Worm (Caenorhabditis elegans) whole organism, mixed stage, embryonic: ENCODE results near the gene abf-6.

Experiments used
- M03D4.4 ChIP-seq: sonication (generic microtip); optimal IDR thresholded peaks from 2 replicates; lab custom pipeline; 2017; ENCODE audit warnings: mild to moderate bottlenecking, missing genetic modification characterization, missing compliant biosample characterization
- bed-3 ChIP-seq: fragments of 200-800 bp; sonication (Bioruptor generic); optimal IDR thresholded peaks from 3 replicates; lab custom pipeline; 2018; ENCODE audit warnings: mild to moderate bottlenecking, missing genetic modification characterization, moderate library complexity, missing compliant biosample characterization
- blmp-1 ChIP-seq: fragments of 150-350 bp; optimal IDR thresholded peaks from 2 replicates; lab custom pipeline; 2014; ENCODE audit warnings: missing biosample characterization, missing genetic modification characterization
- ceh-39 ChIP-seq: fragments of 150-350 bp; optimal IDR thresholded peaks from 2 replicates; lab custom pipeline; 2014; ENCODE audit warnings: missing biosample characterization, missing genetic modification characterization
- ces-1 ChIP-seq: fragments of 150-350 bp; optimal IDR thresholded peaks from 2 replicates; lab custom pipeline; 2014; ENCODE audit warnings: missing biosample characterization, missing genetic modification reagents, missing genetic modification characterization
- cnd-1 ChIP-seq: fragments of 200-800 bp; sonication (Bioruptor generic); optimal IDR thresholded peaks from 2 replicates; lab custom pipeline; 2018; ENCODE audit warnings: mild to moderate bottlenecking, missing genetic modification characterization, missing compliant biosample characterization
- drap-1 ChIP-seq: fragments of 200-800 bp; sonication (Bioruptor generic); optimal IDR thresholded peaks from 3 replicates; lab custom pipeline; 2018; ENCODE audit warnings: mild to moderate bottlenecking, missing genetic modification characterization, missing compliant biosample characterization
- elt-1 ChIP-seq: sonication (generic microtip); optimal IDR thresholded peaks from 2 replicates; lab custom pipeline; 2017; ENCODE audit warnings: missing genetic modification characterization, mild to moderate bottlenecking, missing compliant biosample characterization, antibody characterized with exemption, moderate library complexity, borderline replicate concordance; ENCODE audit not compliant: insufficient read depth
- elt-3 ChIP-seq: fragments of 150-350 bp; optimal IDR thresholded peaks from 2 replicates; lab custom pipeline; 2014; ENCODE audit warnings: missing biosample characterization, missing genetic modification characterization
- flh-1 ChIP-seq: fragments of 200-800 bp; sonication (Bioruptor generic); optimal IDR thresholded peaks from 2 replicates; lab custom pipeline; 2018; ENCODE audit warnings: mild to moderate bottlenecking, missing genetic modification characterization, moderate library complexity, missing compliant biosample characterization
- ham-2 ChIP-seq: fragments of 200-800 bp; sonication (Bioruptor generic); optimal IDR thresholded peaks from 2 replicates; lab custom pipeline; 2018; ENCODE audit warnings: mild to moderate bottlenecking, missing genetic modification characterization, missing compliant biosample characterization
- hlh-1 ChIP-seq: fragments of 150-350 bp; optimal IDR thresholded peaks from 2 replicates; lab custom pipeline; 2014; ENCODE audit warnings: missing biosample characterization, missing genetic modification reagents, missing genetic modification characterization
- lin-32 ChIP-seq: fragments of 200-800 bp; sonication (Bioruptor generic); optimal IDR thresholded peaks from 2 replicates; lab custom pipeline; 2018; ENCODE audit warnings: mild to moderate bottlenecking, missing genetic modification characterization, missing compliant biosample characterization
- lsy-2 ChIP-seq: fragments of 150-350 bp; optimal IDR thresholded peaks from 2 replicates; lab custom pipeline; 2014; ENCODE audit warnings: missing biosample characterization, missing genetic modification characterization
- mab-5 ChIP-seq: fragments of 150-350 bp; optimal IDR thresholded peaks from 2 replicates; lab custom pipeline; 2014; ENCODE audit warnings: missing biosample characterization, missing genetic modification characterization
- mep-1 ChIP-seq: fragments of 150-350 bp; optimal IDR thresholded peaks from 2 replicates; lab custom pipeline; 2017; ENCODE audit warnings: missing biosample characterization, missing genetic modification reagents, missing genetic modification characterization, inconsistent platforms
- mls-2 ChIP-seq: sonication (generic microtip); optimal IDR thresholded peaks from 2 replicates; lab custom pipeline; 2016; ENCODE audit warnings: mild to moderate bottlenecking, missing genetic modification characterization, moderate library complexity, missing compliant biosample characterization
- nhr-12 ChIP-seq: fragments of 150-350 bp; optimal IDR thresholded peaks from 2 replicates; lab custom pipeline; 2014; ENCODE audit warnings: missing biosample characterization, missing genetic modification characterization
- nhr-2 ChIP-seq: fragments of 150-350 bp; optimal IDR thresholded peaks from 2 replicates; lab custom pipeline; 2014; ENCODE audit warnings: missing biosample characterization, missing genetic modification characterization
- nhr-237 ChIP-seq: fragments of 150-350 bp; optimal IDR thresholded peaks from 2 replicates; lab custom pipeline; 2014; ENCODE audit warnings: missing biosample characterization, missing genetic modification characterization
- nhr-28 ChIP-seq: fragments of 150-350 bp; optimal IDR thresholded peaks from 2 replicates; lab custom pipeline; 2014; ENCODE audit warnings: missing biosample characterization, missing genetic modification characterization
- pha-4 ChIP-seq: fragments of 150-350 bp; optimal IDR thresholded peaks from 2 replicates; lab custom pipeline; 2018; ENCODE audit warnings: missing biosample characterization, missing genetic modification reagents, missing genetic modification characterization
- snpc-4 ChIP-seq: fragments of 150-350 bp; optimal IDR thresholded peaks from 2 replicates; lab custom pipeline; 2014; ENCODE audit warnings: missing biosample characterization, missing genetic modification characterization
- sptf-1 ChIP-seq: sonication (generic microtip); optimal IDR thresholded peaks from 2 replicates; lab custom pipeline; 2017; ENCODE audit warnings: mild to moderate bottlenecking, missing genetic modification characterization, moderate library complexity, missing compliant biosample characterization
- tbx-8 ChIP-seq: fragments of 200-800 bp; sonication (Bioruptor generic); optimal IDR thresholded peaks from 2 replicates; lab custom pipeline; 2018; ENCODE audit warnings: mild to moderate bottlenecking, missing genetic modification characterization, moderate library complexity, missing compliant biosample characterization
- unc-39 ChIP-seq: fragments of 150-350 bp; optimal IDR thresholded peaks from 2 replicates; lab custom pipeline; 2014; ENCODE audit warnings: missing biosample characterization, missing genetic modification characterization
- unc-62 ChIP-seq: fragments of 150-350 bp; optimal IDR thresholded peaks from 2 replicates; lab custom pipeline; 2014; ENCODE audit warnings: missing biosample characterization, missing genetic modification reagents, missing genetic modification characterization
- zip-8 ChIP-seq: fragments of 150-350 bp; optimal IDR thresholded peaks from 2 replicates; lab custom pipeline; 2014; ENCODE audit warnings: missing biosample characterization, missing genetic modification characterization
- ztf-11 ChIP-seq: fragments of 150-350 bp; optimal IDR thresholded peaks from 2 replicates; lab custom pipeline; 2014; ENCODE audit warnings: missing biosample characterization, missing genetic modification characterization

Gene abf-6

ce11 chrX:12764009-12764408 is 29.9 kb upstream of the abf-6 start:
- TF ChIP-seq ztf-11 (tag; lab: Kevin White, UChicago) (no peak), nhr-12 (no peak), cnd-1 (no peak), nhr-28 (tag; lab: Kevin White, UChicago) (no peak), pha-4 (tag; lab: Kevin White, UChicago) (no peak), flh-1 (GFP tag; lab: Kevin White, UChicago) (no peak), ceh-39 (tag; lab: Kevin White, UChicago) (no peak), mep-1 (tag; lab: Kevin White, UChicago) (no peak), tbx-8 (GFP tag; lab: Kevin White, UChicago) (no peak), elt-1 (tag; lab: Kevin White, UChicago) (no peak), lsy-2 (tag; lab: Kevin White, UChicago) (no peak), ham-2 (GFP tag; lab: Kevin White, UChicago) (no peak)

DNA sequence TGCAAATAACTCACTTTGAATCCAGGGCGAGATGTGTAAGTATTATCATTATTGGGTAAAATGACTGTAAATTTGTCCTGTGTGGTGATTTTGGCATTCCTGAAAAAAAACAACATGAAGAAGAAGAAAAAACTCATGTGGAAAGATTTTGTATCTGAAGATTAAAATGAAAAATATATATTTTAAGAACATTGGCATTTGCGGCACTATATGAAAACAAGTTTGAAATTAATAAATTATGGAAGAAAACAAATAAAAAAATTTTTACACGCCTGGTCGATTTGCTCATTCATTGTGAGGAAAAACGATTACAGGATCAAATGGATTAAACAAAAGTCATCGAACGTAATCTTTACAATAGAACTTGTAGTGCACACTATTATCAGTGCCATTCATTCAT is 24.2 kb upstream of the abf-6 start, which contains the start of gene ilc-17.1:
Gene ilc-17.1, minus strand, starts transcription at position 101 of the 400 bp plus-strand sequence.
- TF ChIP-seq mab-5 (tag; lab: Kevin White, UChicago), result no peak

ce11 chrX:12780674-12781073 is 13.2 kb upstream of the abf-6 start:
- TF ChIP-seq pha-4 (tag; lab: Kevin White, UChicago), result no peak
- TF ChIP-seq nhr-237 (tag; lab: Kevin White, UChicago), result no peak
- TF ChIP-seq lsy-2 (tag; lab: Kevin White, UChicago), result no peak
- no peak for TF ChIP-seq drap-1
- TF ChIP-seq snpc-4, result no peak
- no peak for TF ChIP-seq nhr-2 (tag; lab: Kevin White, UChicago)
- no peak for TF ChIP-seq unc-39 (tag; lab: Kevin White, UChicago)
- TF ChIP-seq sptf-1 (tag; lab: Kevin White, UChicago), result no peak
- TF ChIP-seq unc-62 (GFP tag; lab: Kevin White, UChicago), result no peak
- TF ChIP-seq ces-1 (GFP tag; lab: Kevin White, UChicago), result no peak
- TF ChIP-seq mls-2 (tag; lab: Kevin White, UChicago), result no peak
- TF ChIP-seq lin-32 (GFP tag; lab: Kevin White, UChicago), result no peak
- TF ChIP-seq ceh-39 (tag; lab: Kevin White, UChicago), result no peak
- no peak for TF ChIP-seq flh-1 (GFP tag; lab: Kevin White, UChicago)
- TF ChIP-seq hlh-1, result no peak
- no peak for TF ChIP-seq elt-3 (tag; lab: Kevin White, UChicago)
- no peak for TF ChIP-seq zip-8 (tag; lab: Kevin White, UChicago)

- TF ChIP-seq M03D4.4 (tag; lab: Kevin White, UChicago), result no peak
- no peak for TF ChIP-seq nhr-2 (tag; lab: Kevin White, UChicago)
- no peak for TF ChIP-seq ztf-11 (tag; lab: Kevin White, UChicago)
- no peak for TF ChIP-seq mls-2 (tag; lab: Kevin White, UChicago)
- TF ChIP-seq ham-2 (GFP tag; lab: Kevin White, UChicago), result no peak
- no peak for TF ChIP-seq nhr-12
- no peak for TF ChIP-seq blmp-1 (tag; lab: Kevin White, UChicago)
- TF ChIP-seq hlh-1, result no peak
Observed at ce11 chrX:12781712-12782444, 12.0 kb upstream of the abf-6 start, which contains the start of gene alh-13. Gene alh-13 (plus strand): TSS chrX:12782394.

DNA sequence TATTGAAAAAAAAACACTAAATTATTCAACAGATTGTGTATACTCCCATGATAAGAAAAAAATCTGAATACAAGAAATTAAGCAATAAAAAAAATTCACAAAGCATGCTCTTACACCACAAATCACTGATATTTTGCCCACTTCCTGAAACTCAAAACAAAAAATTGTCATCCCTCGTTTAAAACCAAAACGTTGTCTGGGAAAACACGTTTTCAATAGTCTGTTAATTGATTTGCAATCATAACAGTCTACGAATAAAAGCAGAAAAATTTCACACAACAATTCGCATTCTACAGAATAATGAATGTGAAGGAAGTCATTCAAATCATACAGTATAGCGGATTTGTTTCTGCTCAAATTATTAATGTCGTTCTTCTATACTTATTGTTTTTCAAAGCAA is 6.3 kb upstream of the abf-6 start, which contains the start of gene str-124:
Gene str-124, plus strand, starts transcription at position 301 of the 400 bp plus-strand sequence.
- no peak for TF ChIP-seq ztf-11 (tag; lab: Kevin White, UChicago)
- TF ChIP-seq pha-4 (tag; lab: Kevin White, UChicago), result no peak

DNA sequence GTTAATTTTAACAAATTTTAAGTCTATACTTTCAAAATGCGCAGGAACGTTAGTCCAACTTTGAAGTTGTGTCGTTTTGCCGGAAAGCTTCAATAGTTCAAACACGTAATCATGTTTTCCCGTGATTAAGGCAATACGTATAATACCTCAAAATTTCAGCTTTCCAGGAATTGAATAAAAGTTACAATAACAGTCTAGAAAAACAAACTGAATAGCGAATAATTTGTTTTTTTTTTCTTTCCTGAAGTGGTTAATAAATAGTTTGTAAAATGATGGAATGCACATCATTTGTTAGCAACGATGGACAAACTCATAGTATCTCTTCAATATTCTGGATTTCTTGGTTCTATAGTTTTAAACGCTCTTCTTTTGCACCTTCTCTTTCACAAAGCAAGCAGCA is 3.9 kb upstream of the abf-6 start, which contains the start of gene str-123:
Gene str-123, plus strand, starts transcription at position 301 of the 400 bp plus-strand sequence.
- no peak for TF ChIP-seq mep-1 (tag; lab: Kevin White, UChicago)
- no peak for TF ChIP-seq elt-3 (tag; lab: Kevin White, UChicago)
- no peak for TF ChIP-seq ceh-39 (tag; lab: Kevin White, UChicago)
- TF ChIP-seq ham-2 (GFP tag; lab: Kevin White, UChicago), result no peak
- no peak for TF ChIP-seq drap-1
- no peak for TF ChIP-seq snpc-4
- TF ChIP-seq bed-3 (GFP tag; lab: Kevin White, UChicago), result no peak
- TF ChIP-seq unc-39 (tag; lab: Kevin White, UChicago), result no peak
- no peak for TF ChIP-seq sptf-1 (tag; lab: Kevin White, UChicago)
